Worm (Caenorhabditis elegans) whole organism, L4 larva: ENCODE results near the gene cdk-1.

ENCODE experiments used
- ZK546.5 ChIP-seq, 2 experiments: sonication (generic microtip); optimal IDR thresholded peaks; 2 replicates each; lab custom pipeline; 2017; ENCODE audit warnings: missing biosample characterization in 2 of 2, missing genetic modification characterization in 2 of 2
- ama-1 ChIP-seq: fragments of 150-350 bp; optimal IDR thresholded peaks from 2 replicates; lab custom pipeline; 2014; ENCODE audit warnings: inconsistent platforms, mixed read lengths
- lin-39 ChIP-seq: fragments of 150-350 bp; optimal IDR thresholded peaks from 2 replicates; lab custom pipeline; 2014; ENCODE audit warnings: missing biosample characterization, missing genetic modification reagents, missing genetic modification characterization
- spr-1 ChIP-seq: sonication (generic microtip); optimal IDR thresholded peaks from 2 replicates; lab custom pipeline; 2016; ENCODE audit warnings: mild to moderate bottlenecking, missing genetic modification characterization, missing compliant biosample characterization

DNA sequence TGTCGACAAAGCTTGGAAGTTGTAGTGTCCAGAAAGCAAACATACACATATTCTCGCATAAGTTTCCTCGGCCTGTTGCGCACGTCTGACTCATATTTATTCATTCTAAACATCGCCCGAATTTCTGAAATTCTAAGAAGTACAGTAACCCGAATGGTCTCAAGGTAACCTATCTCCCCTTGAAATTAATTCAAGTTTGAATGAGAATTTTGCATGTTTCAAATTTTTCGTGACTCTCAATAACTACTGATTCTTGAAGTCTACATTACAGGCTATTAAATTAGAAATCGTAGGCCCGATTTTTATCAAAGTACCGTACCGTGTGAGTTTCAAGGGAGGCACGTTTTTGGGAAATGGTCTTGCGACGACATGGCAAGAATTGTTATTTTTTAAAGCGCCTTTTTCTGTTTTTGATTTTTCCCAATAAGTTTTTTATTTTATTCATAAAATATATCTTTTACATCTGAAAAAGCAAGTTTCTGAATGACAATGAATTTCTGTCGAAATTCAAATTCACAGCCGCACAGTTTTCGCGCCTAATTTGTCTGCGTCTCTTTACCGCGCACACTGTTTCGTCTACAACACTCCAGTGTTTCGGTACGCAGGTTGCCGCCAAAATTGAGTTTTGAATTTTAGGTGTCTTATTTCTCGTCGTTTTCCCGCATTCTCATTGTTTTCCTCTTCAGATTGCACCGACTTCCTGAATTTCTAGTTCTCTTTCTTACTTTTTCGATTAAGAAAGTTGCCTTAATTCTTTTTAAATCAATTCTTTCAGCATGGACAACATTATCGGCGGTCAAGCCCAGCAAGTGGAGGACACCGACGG is 46.5 kb downstream of the cdk-1 start, which contains the start of the genes R10E11.9 and mcm-6:
- TF ChIP-seq ama-1 (lab: Kevin White, UChicago): no peak
- TF ChIP-seq ZK546.5 (tag; optimal IDR thresholded peaks at IDR 0.05; lab: Kevin White, UChicago): no peak
- no peak for TF ChIP-seq lin-39 (tag; lab: Kevin White, UChicago)
- TF ChIP-seq spr-1 (tag; lab: Kevin White, UChicago): no peak
